Worm (Caenorhabditis elegans): ENCODE results near the gene ncam-1.

ncam-1 gene

ce11 chrX:735572-735971 is 43.9 kb downstream of the ncam-1 start, which contains the start of gene npr-19:
npr-19 (minus strand) TSS chrX:735672.
- TF ChIP-seq ztf-11 (tag; optimal IDR thresholded peaks at IDR 0.05) (no peak), nhr-12 (tag; optimal IDR thresholded peaks at IDR 0.05) (no peak), pha-4 (tag; optimal IDR thresholded peaks at IDR 0.05) (no peak), drap-1 (GFP tag; optimal IDR thresholded peaks at IDR 0.05) (no peak), ceh-43 (GFP tag; optimal IDR thresholded peaks at IDR 0.05) (no peak), mab-5 (tag; optimal IDR thresholded peaks at IDR 0.05) (no peak), unc-120 (tag; optimal IDR thresholded peaks at IDR 0.05; ENCODE audit: poor library complexity, severe bottlenecking) (no peak), mls-2 (tag; optimal IDR thresholded peaks at IDR 0.05) (no peak), nhr-237 (tag; optimal IDR thresholded peaks at IDR 0.05) (no peak), unc-62 (GFP tag; optimal IDR thresholded peaks at IDR 0.05) (no peak), elt-3 (tag; optimal IDR thresholded peaks at IDR 0.05) (no peak), ceh-39 (tag; optimal IDR thresholded peaks at IDR 0.05) (no peak), mep-1 (tag; optimal IDR thresholded peaks at IDR 0.05) (no peak), flh-1 (GFP tag; optimal IDR thresholded peaks at IDR 0.05) (no peak), lin-32 (GFP tag; optimal IDR thresholded peaks at IDR 0.05) (no peak)

ce11 chrX:736989-737388 is 45.3 kb downstream of the ncam-1 start:
- TF ChIP-seq sem-2 (GFP tag; optimal IDR thresholded peaks at IDR 0.05) = no peak
- no peak for TF ChIP-seq nhr-237 (tag; optimal IDR thresholded peaks at IDR 0.05)
- TF ChIP-seq nhr-2 (tag; optimal IDR thresholded peaks at IDR 0.05) = no peak
- TF ChIP-seq unc-39 (tag; optimal IDR thresholded peaks at IDR 0.05) = no peak
- TF ChIP-seq lin-32 (GFP tag; optimal IDR thresholded peaks at IDR 0.05) = no peak
- no peak for TF ChIP-seq bed-3 (GFP tag; optimal IDR thresholded peaks at IDR 0.05)
- TF ChIP-seq pha-4 (tag; optimal IDR thresholded peaks at IDR 0.05) = no peak
- no peak for TF ChIP-seq ham-2 (GFP tag; optimal IDR thresholded peaks at IDR 0.05)
- no peak for TF ChIP-seq drap-1 (GFP tag; optimal IDR thresholded peaks at IDR 0.05)
- TF ChIP-seq unc-62 (GFP tag; optimal IDR thresholded peaks at IDR 0.05) = no peak
- TF ChIP-seq cnd-1 (tag; optimal IDR thresholded peaks at IDR 0.05) = no peak
- no peak for TF ChIP-seq blmp-1 (tag; optimal IDR thresholded peaks at IDR 0.05)
- TF ChIP-seq ces-1 (GFP tag; optimal IDR thresholded peaks at IDR 0.05) = no peak
- no peak for TF ChIP-seq lin-13 (tag; optimal IDR thresholded peaks at IDR 0.05)
- TF ChIP-seq mab-5 (tag; optimal IDR thresholded peaks at IDR 0.05) = no peak
- no peak for TF ChIP-seq lsy-2 (tag; optimal IDR thresholded peaks at IDR 0.05)

- no peak for TF ChIP-seq unc-120 (tag; optimal IDR thresholded peaks at IDR 0.05; ENCODE audit: poor library complexity, severe bottlenecking)
Observed at ce11 chrX:748319-748718, 56.6 kb downstream of the ncam-1 start.
